Worm (Caenorhabditis elegans) whole organism, L2 larva: ENCODE data around the gene eppl-1.

ENCODE experiments used
- blmp-1 ChIP-seq: sonication (generic microtip); optimal IDR thresholded peaks from 2 replicates; lab custom pipeline; 2017; ENCODE audit warnings: missing genetic modification characterization, mild to moderate bottlenecking, missing compliant biosample characterization, antibody characterized with exemption, moderate library complexity; ENCODE audit not compliant: insufficient read depth
- gmeb-1 ChIP-seq: fragments of 150-350 bp; optimal IDR thresholded peaks from 2 replicates; lab custom pipeline; 2014; ENCODE audit warnings: missing biosample characterization, missing genetic modification characterization
- lsy-2 ChIP-seq, 2 experiments: fragments of 150-350 bp in 1 of 2; sonication (generic microtip) in 1 of 2; optimal IDR thresholded peaks; 2 replicates each; lab custom pipeline; 2014 to 2017; ENCODE audit warnings: missing biosample characterization in 2 of 2, missing genetic modification characterization in 2 of 2
- nhr-11 ChIP-seq: fragments of 150-350 bp; optimal IDR thresholded peaks from 2 replicates; lab custom pipeline; 2014; ENCODE audit warnings: missing biosample characterization, missing genetic modification characterization
- nhr-12 ChIP-seq: fragments of 150-350 bp; optimal IDR thresholded peaks from 2 replicates; lab custom pipeline; 2014; ENCODE audit warnings: missing biosample characterization, missing genetic modification characterization
- nhr-6 ChIP-seq: fragments of 150-350 bp; optimal IDR thresholded peaks from 2 replicates; lab custom pipeline; 2014; ENCODE audit warnings: missing biosample characterization, missing genetic modification characterization
- sem-4 ChIP-seq: fragments of 150-350 bp; optimal IDR thresholded peaks from 2 replicates; lab custom pipeline; 2014; ENCODE audit warnings: missing biosample characterization, missing genetic modification reagents, missing genetic modification characterization
- skn-1 ChIP-seq: sonication (generic microtip); optimal IDR thresholded peaks from 2 replicates; lab custom pipeline; 2017; ENCODE audit warnings: missing biosample characterization, missing genetic modification characterization
- snpc-4 ChIP-seq: fragments of 150-350 bp; optimal IDR thresholded peaks from 2 replicates; lab custom pipeline; 2014; ENCODE audit warnings: missing biosample characterization, missing genetic modification characterization
- unc-55 ChIP-seq: fragments of 150-350 bp; sonication (generic microtip); optimal IDR thresholded peaks from 3 replicates; lab custom pipeline; 2014; ENCODE audit warnings: missing biosample characterization, missing genetic modification reagents, missing genetic modification characterization
- unc-62 ChIP-seq: fragments of 150-350 bp; optimal IDR thresholded peaks from 2 replicates; lab custom pipeline; 2014; ENCODE audit warnings: missing biosample characterization, missing genetic modification reagents, missing genetic modification characterization
- zag-1 ChIP-seq: fragments of 150-350 bp; optimal IDR thresholded peaks from 2 replicates; lab custom pipeline; 2014; ENCODE audit warnings: missing biosample characterization, missing genetic modification characterization
- ztf-4 ChIP-seq: fragments of 150-350 bp; optimal IDR thresholded peaks from 2 replicates; lab custom pipeline; 2014; ENCODE audit warnings: missing biosample characterization, missing genetic modification characterization

The eppl-1 gene

DNA sequence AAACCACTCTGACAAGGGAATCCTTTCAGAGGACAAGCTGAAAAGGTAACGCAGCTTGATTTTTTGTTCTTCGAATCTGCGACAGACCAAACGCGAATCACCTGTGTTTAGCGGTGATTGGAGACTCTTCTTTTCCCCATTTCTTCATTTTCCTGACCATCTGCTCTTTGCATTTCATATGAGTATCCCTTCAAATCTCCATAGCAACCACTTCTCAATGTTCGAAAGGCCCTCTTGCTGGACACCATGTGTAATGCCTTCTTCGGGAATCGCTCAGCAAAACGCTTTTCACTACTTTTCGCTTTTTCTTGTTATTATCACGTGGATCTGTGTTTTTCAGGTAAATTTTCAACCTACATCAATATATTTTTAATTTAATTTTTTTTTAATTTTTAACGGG, 25.0 kb downstream of the eppl-1 start, which contains the start of the genes T26A8.3 and tmem-231:
TSS of gene T26A8.3 (minus strand) at position 101 of the 400 bp plus-strand sequence.
TSS of gene tmem-231 (plus strand) at position 249 of the 400 bp plus-strand sequence.
- no peak for TF ChIP-seq snpc-4
- no peak for TF ChIP-seq blmp-1 (tag; lab: Kevin White, UChicago)
- TF ChIP-seq unc-62 (GFP tag; lab: Kevin White, UChicago) = no peak
- TF ChIP-seq zag-1 (tag; lab: Kevin White, UChicago) = no peak
- TF ChIP-seq lsy-2 (tag; optimal IDR thresholded peaks at IDR 0.05; lab: Kevin White, UChicago) = no peak
- TF ChIP-seq ztf-4 (tag; lab: Kevin White, UChicago) = no peak
- TF ChIP-seq sem-4 (tag; lab: Kevin White, UChicago) = no peak
- no peak for TF ChIP-seq gmeb-1 (tag; lab: Kevin White, UChicago)
- no peak for TF ChIP-seq unc-55 (GFP tag; lab: Kevin White, UChicago)
- TF ChIP-seq nhr-11 = no peak

DNA sequence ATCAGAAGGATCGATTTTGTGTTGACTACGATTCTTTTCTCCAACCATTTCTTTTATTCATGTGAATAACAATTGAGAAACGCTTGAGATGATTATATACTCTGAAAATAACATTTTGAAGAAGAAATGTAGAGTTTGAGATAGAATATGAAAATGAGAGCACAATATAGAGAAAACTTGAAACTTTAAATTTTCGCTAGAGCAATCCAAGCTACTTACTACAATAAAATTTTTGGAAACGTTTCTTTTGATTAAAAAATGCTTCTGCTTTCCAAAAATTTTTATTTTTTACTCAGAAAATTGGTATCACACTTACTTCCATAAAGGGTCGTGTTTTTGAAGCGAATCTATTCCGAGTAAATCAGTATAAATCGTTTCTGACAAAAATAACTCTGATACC, 30.6 kb downstream of the eppl-1 start, which contains the start of gene M116.5:
TSS of gene M116.5 (minus strand) at position 101 of the 400 bp plus-strand sequence.
- TF ChIP-seq skn-1 (no peak), nhr-12 (tag; lab: Kevin White, UChicago) (no peak), nhr-6 (tag; lab: Kevin White, UChicago) (no peak)
- TF ChIP-seq, all 48 proteins: peak for 0
